Worm (Caenorhabditis elegans) whole organism, L1 larva: ENCODE data around the gene F59G1.4.

ENCODE experiments used
- alr-1 ChIP-seq: fragments of 200-800 bp; sonication (Bioruptor generic); optimal IDR thresholded peaks from 2 replicates; lab custom pipeline; 2018; ENCODE audit warnings: borderline replicate concordance, mild to moderate bottlenecking, missing genetic modification characterization, missing compliant biosample characterization
- ceh-63 ChIP-seq: fragments of 200-800 bp; sonication (Bioruptor generic); optimal IDR thresholded peaks from 2 replicates; lab custom pipeline; 2018; ENCODE audit warnings: mild to moderate bottlenecking, missing genetic modification characterization, missing compliant biosample characterization
- ceh-8 ChIP-seq: fragments of 200-800 bp; sonication (Bioruptor generic); optimal IDR thresholded peaks from 2 replicates; lab custom pipeline; 2018; ENCODE audit warnings: mild to moderate bottlenecking, missing genetic modification characterization, moderate library complexity, missing compliant biosample characterization
- ceh-90 ChIP-seq: sonication (generic microtip); optimal IDR thresholded peaks from 2 replicates; lab custom pipeline; 2016; ENCODE audit warnings: missing genetic modification characterization, missing compliant biosample characterization
- ces-1 ChIP-seq: fragments of 150-350 bp; optimal IDR thresholded peaks from 2 replicates; lab custom pipeline; 2014; ENCODE audit warnings: missing biosample characterization, missing genetic modification reagents, missing genetic modification characterization
- dsc-1 ChIP-seq: sonication (generic microtip); optimal IDR thresholded peaks from 2 replicates; lab custom pipeline; 2016; ENCODE audit warnings: mild to moderate bottlenecking, missing genetic modification characterization, missing compliant biosample characterization
- efl-1 ChIP-seq, 4 experiments: fragments of 150-350 bp; optimal IDR thresholded peaks in 3 of 4; peaks in 1 of 4; 1 replicate in 1 of 4; 2 replicates in 3 of 4; lab custom pipeline; 2014; ENCODE audit warnings: missing biosample characterization in 2 of 4, missing genetic modification characterization in 2 of 4, missing genetic modification reagents in 2 of 4
- efl-3 ChIP-seq: fragments of 200-800 bp; sonication (Bioruptor generic); optimal IDR thresholded peaks from 2 replicates; lab custom pipeline; 2018; ENCODE audit warnings: mild to moderate bottlenecking, missing genetic modification characterization, missing compliant biosample characterization
- egl-13 ChIP-seq: sonication (generic microtip); optimal IDR thresholded peaks from 2 replicates; lab custom pipeline; 2016; ENCODE audit warnings: missing genotype, missing genetic modification reagents, missing genetic modification characterization, missing compliant biosample characterization
- egl-27 ChIP-seq, 2 experiments: fragments of 150-350 bp in 1 of 2; sonication (generic microtip); optimal IDR thresholded peaks; 3 replicates each; lab custom pipeline; 2017 to 2018; ENCODE audit warnings: missing biosample characterization in 2 of 2, missing genetic modification characterization in 2 of 2, missing genetic modification reagents in 2 of 2
- elt-3 ChIP-seq, 6 experiments: fragments of 150-350 bp in 1 of 6; sonication (generic microtip); optimal IDR thresholded peaks; 2 replicates each; lab custom pipeline; 2017 to 2018; ENCODE audit warnings: missing biosample characterization in 6 of 6, missing genetic modification characterization in 6 of 6, inconsistent platforms in 1 of 6
- hlh-17 ChIP-seq: fragments of 200-800 bp; sonication (Bioruptor generic); optimal IDR thresholded peaks from 2 replicates; lab custom pipeline; 2018; ENCODE audit warnings: missing genetic modification characterization, mild to moderate bottlenecking, missing compliant biosample characterization, moderate library complexity, borderline replicate concordance
- irx-1 ChIP-seq: sonication (generic microtip); optimal IDR thresholded peaks from 2 replicates; lab custom pipeline; 2016; ENCODE audit warnings: missing genetic modification characterization, missing compliant biosample characterization
- jun-1 ChIP-seq: fragments of 150-350 bp; optimal IDR thresholded peaks from 2 replicates; lab custom pipeline; 2014; ENCODE audit warnings: missing biosample characterization, missing genetic modification reagents, missing genetic modification characterization
- lin-13 ChIP-seq: fragments of 150-350 bp; optimal IDR thresholded peaks from 2 replicates; lab custom pipeline; 2014; ENCODE audit warnings: missing biosample characterization, missing genetic modification reagents, missing genetic modification characterization
- lin-15B ChIP-seq: fragments of 150-350 bp; sonication (generic microtip); optimal IDR thresholded peaks from 3 replicates; lab custom pipeline; 2014; ENCODE audit warnings: missing biosample characterization, missing genetic modification characterization
- lin-39 ChIP-seq: fragments of 150-350 bp; optimal IDR thresholded peaks from 2 replicates; lab custom pipeline; 2014; ENCODE audit warnings: missing biosample characterization, missing genetic modification reagents, missing genetic modification characterization
- mab-9 ChIP-seq: fragments of 200-800 bp; sonication (Bioruptor generic); IDR thresholded peaks from 2 replicates; pipeline ENCODE4 v1.3.6; 2022; ENCODE audit warnings: missing genetic modification reagents, missing genetic modification characterization, missing compliant biosample characterization
- mdl-1 ChIP-seq, 2 experiments: fragments of 150-350 bp; optimal IDR thresholded peaks; 2 replicates each; lab custom pipeline; 2014 to 2017; ENCODE audit warnings: missing biosample characterization in 2 of 2, missing genetic modification characterization in 2 of 2, inconsistent platforms in 1 of 2
- mef-2 ChIP-seq: fragments of 150-350 bp; optimal IDR thresholded peaks from 2 replicates; lab custom pipeline; 2014; ENCODE audit warnings: missing biosample characterization, missing genetic modification characterization
- nhr-11 ChIP-seq: fragments of 150-350 bp; optimal IDR thresholded peaks from 2 replicates; lab custom pipeline; 2014; ENCODE audit warnings: missing biosample characterization, missing genetic modification characterization
- nhr-12 ChIP-seq: sonication (generic microtip); optimal IDR thresholded peaks from 2 replicates; lab custom pipeline; 2017; ENCODE audit warnings: missing biosample characterization, missing genetic modification characterization
- nhr-237 ChIP-seq: fragments of 150-350 bp; optimal IDR thresholded peaks from 2 replicates; lab custom pipeline; 2014; ENCODE audit warnings: missing biosample characterization, missing genetic modification characterization
- nhr-28 ChIP-seq: fragments of 150-350 bp; optimal IDR thresholded peaks from 2 replicates; lab custom pipeline; 2014; ENCODE audit warnings: missing biosample characterization, missing genetic modification characterization
- nhr-76 ChIP-seq: sonication (generic microtip); optimal IDR thresholded peaks from 2 replicates; lab custom pipeline; 2017; ENCODE audit warnings: missing biosample characterization, missing genetic modification characterization
- nhr-77 ChIP-seq: fragments of 150-350 bp; optimal IDR thresholded peaks from 2 replicates; lab custom pipeline; 2014; ENCODE audit warnings: missing biosample characterization, missing genetic modification characterization
- nhr-85 ChIP-seq: sonication (generic microtip); peaks from one replicate; lab custom pipeline; 2016; ENCODE audit warnings: missing genetic modification characterization, inconsistent platforms, missing compliant biosample characterization
- nhr-90 ChIP-seq: sonication (generic microtip); optimal IDR thresholded peaks from 2 replicates; lab custom pipeline; 2016; ENCODE audit warnings: mild to moderate bottlenecking, missing genetic modification characterization, missing compliant biosample characterization; ENCODE audit not compliant: poor library complexity
- pag-3 ChIP-seq: sonication (generic microtip); optimal IDR thresholded peaks from 2 replicates; lab custom pipeline; 2017; ENCODE audit warnings: missing genetic modification characterization, mild to moderate bottlenecking, missing compliant biosample characterization, antibody characterized with exemption, borderline replicate concordance; ENCODE audit not compliant: insufficient read depth
- pax-3 ChIP-seq: fragments of 200-800 bp; sonication (Bioruptor generic); optimal IDR thresholded peaks from 2 replicates; lab custom pipeline; 2018; ENCODE audit warnings: mild to moderate bottlenecking, missing genetic modification characterization, moderate library complexity, missing compliant biosample characterization
- skn-1 ChIP-seq: fragments of 150-350 bp; optimal IDR thresholded peaks from 2 replicates; lab custom pipeline; 2014; ENCODE audit warnings: missing biosample characterization, missing genetic modification characterization
- tbx-2 ChIP-seq: sonication (generic microtip); optimal IDR thresholded peaks from 2 replicates; lab custom pipeline; 2016; ENCODE audit warnings: missing genetic modification characterization, missing compliant biosample characterization
- unc-62 ChIP-seq: fragments of 150-350 bp; optimal IDR thresholded peaks from 2 replicates; lab custom pipeline; 2014; ENCODE audit warnings: missing biosample characterization, missing genetic modification reagents, missing genetic modification characterization
- vab-15 ChIP-seq: sonication (generic microtip); optimal IDR thresholded peaks from 2 replicates; lab custom pipeline; 2017; ENCODE audit warnings: missing genotype, mild to moderate bottlenecking, missing genetic modification characterization, missing compliant biosample characterization
- zag-1 ChIP-seq: fragments of 150-350 bp; optimal IDR thresholded peaks from 2 replicates; lab custom pipeline; 2014; ENCODE audit warnings: missing biosample characterization, missing genetic modification characterization
- zip-4 ChIP-seq: fragments of 200-800 bp; sonication (Bioruptor generic); optimal IDR thresholded peaks from 2 replicates; lab custom pipeline; 2018; ENCODE audit warnings: mild to moderate bottlenecking, missing genetic modification characterization, moderate library complexity, missing compliant biosample characterization
- ztf-11 ChIP-seq, 2 experiments: sonication (generic microtip); optimal IDR thresholded peaks; 2 replicates each; lab custom pipeline; 2016 to 2017; ENCODE audit warnings: missing genetic modification characterization in 2 of 2, missing biosample characterization in 1 of 2, missing compliant biosample characterization in 1 of 2
- ztf-4 ChIP-seq: fragments of 150-350 bp; optimal IDR thresholded peaks from 2 replicates; lab custom pipeline; 2014; ENCODE audit warnings: missing biosample characterization, missing genetic modification characterization

F59G1.4 gene

ce11 chrII:5901407-5902026 lies 5.5 kb downstream of the F59G1.4 start (continued):
- TF ChIP-seq hlh-17 (GFP tag; lab: Kevin White, UChicago) = no peak
- no peak for TF ChIP-seq unc-62 (GFP tag; lab: Kevin White, UChicago)
- no peak for TF ChIP-seq skn-1 (tag; lab: Kevin White, UChicago)
- no peak for TF ChIP-seq efl-3 (GFP tag; lab: Kevin White, UChicago)
- TF ChIP-seq pax-3 (tag; lab: Kevin White, UChicago) = no peak
- no peak for TF ChIP-seq nhr-11
- TF ChIP-seq nhr-85 (tag; lab: Kevin White, UChicago) = no peak
- TF ChIP-seq lin-39 (tag; lab: Kevin White, UChicago) = no peak
- no peak for TF ChIP-seq nhr-237 (tag; lab: Kevin White, UChicago)
- no peak for TF ChIP-seq lin-13 (GFP tag; lab: Kevin White, UChicago)
- no peak for TF ChIP-seq lin-15B
- no peak for TF ChIP-seq dsc-1 (tag; lab: Kevin White, UChicago)
- TF ChIP-seq nhr-76 (tag; lab: Kevin White, UChicago) = no peak
- TF ChIP-seq nhr-77 (tag; lab: Kevin White, UChicago) = no peak
- TF ChIP-seq mdl-1 (tag; optimal IDR thresholded peaks at IDR 0.05; lab: Kevin White, UChicago) = no peak
- TF ChIP-seq mef-2 (tag; lab: Kevin White, UChicago) = no peak
- no peak for TF ChIP-seq alr-1
- TF ChIP-seq irx-1 = no peak
- TF ChIP-seq tbx-2 (tag; lab: Kevin White, UChicago) = no peak
- peak; percentile 68 for TF ChIP-seq ceh-8 (GFP tag; lab: Kevin White, UChicago)
- TF ChIP-seq zip-4 (GFP tag; lab: Kevin White, UChicago) = no peak

ce11 chrII:5902139-5902538 lies 6.2 kb downstream of the F59G1.4 start:
- TF ChIP-seq nhr-28 (tag; lab: Kevin White, UChicago) (no peak), lin-15B (no peak), egl-27 (tag; optimal IDR thresholded peaks at IDR 0.05; lab: Kevin White, UChicago) (no peak), pag-3 (no peak), ces-1 (GFP tag; lab: Kevin White, UChicago) (no peak), ztf-11 (tag; optimal IDR thresholded peaks at IDR 0.05; lab: Kevin White, UChicago) (no peak), zip-4 (GFP tag; lab: Kevin White, UChicago) (no peak)
- TF ChIP-seq, all 84 proteins: peak for 0

ce11 chrII:5904252-5904651 lies 8.3 kb downstream of the F59G1.4 start, which contains the start of gene tsp-18:
tsp-18 (plus strand) TSS chrII:5904552.
- TF ChIP-seq efl-1 (optimal IDR thresholded peaks at IDR 0.05; lab: Kevin White, UChicago) (no peak), efl-1 (GFP tag; optimal IDR thresholded peaks at IDR 0.05 in 1 of 2; lab: Kevin White, UChicago) (no peak), zip-4 (GFP tag; lab: Kevin White, UChicago) (no peak)

- TF ChIP-seq ztf-4 (tag; lab: Kevin White, UChicago) = no peak
- TF ChIP-seq zag-1 (tag; lab: Kevin White, UChicago) = no peak
- TF ChIP-seq elt-3 (tag; optimal IDR thresholded peaks at IDR 0.05; lab: Kevin White, UChicago) = no peak
- no peak for TF ChIP-seq pag-3
- TF ChIP-seq jun-1 (tag; lab: Kevin White, UChicago) = no peak
- TF ChIP-seq nhr-90 (tag; lab: Kevin White, UChicago) = no peak
- no peak for TF ChIP-seq mab-9 (GFP tag; lab: Robert Waterston, UW)
- no peak for TF ChIP-seq vab-15
- TF ChIP-seq nhr-12 (tag; lab: Kevin White, UChicago) = no peak
- no peak for TF ChIP-seq egl-13 (tag; lab: Kevin White, UChicago)
- no peak for TF ChIP-seq nhr-237 (tag; lab: Kevin White, UChicago)
- no peak for TF ChIP-seq ceh-90 (tag; lab: Kevin White, UChicago)
- no peak for TF ChIP-seq ceh-63 (GFP tag; lab: Kevin White, UChicago)
- TF ChIP-seq pax-3 (tag; lab: Kevin White, UChicago) = no peak
- no peak for TF ChIP-seq egl-27 (tag; optimal IDR thresholded peaks at IDR 0.05; lab: Kevin White, UChicago)
- TF ChIP-seq alr-1 = no peak
- TF ChIP-seq lin-13 (GFP tag; lab: Kevin White, UChicago) = no peak
- TF ChIP-seq ztf-11 (tag; optimal IDR thresholded peaks at IDR 0.05; lab: Kevin White, UChicago) = no peak
Measured at ce11 chrII:5906274-5906673, 10.3 kb downstream of the F59G1.4 start, which contains the start of gene F59G1.8. F59G1.8 (plus strand) TSS chrII:5906566.
